Fruit fly (Drosophila melanogaster) whole organism, adult: Measurements from ENCODE around the gene CG10809.

Source experiments
- CG12768 ChIP-seq: fragments of 200-800 bp; sonication (Bioruptor generic); optimal IDR thresholded peaks from 2 replicates; lab custom pipeline; 2017; ENCODE audit warnings: missing biosample characterization, missing genetic modification characterization, mild to moderate bottlenecking, moderate library complexity, missing genetic modification reagents
- CG5204 ChIP-seq: fragments of 200-800 bp; sonication (Bioruptor generic); optimal IDR thresholded peaks from 2 replicates; lab custom pipeline; 2016; ENCODE audit warnings: missing biosample characterization, missing genetic modification characterization
- Clk ChIP-seq: fragments of 200-800 bp; sonication (Bioruptor generic); optimal IDR thresholded peaks from 2 replicates; lab custom pipeline; 2017; ENCODE audit warnings: missing biosample characterization, missing genetic modification characterization
- Hr96 ChIP-seq: fragments of 200-800 bp; sonication (Bioruptor generic); optimal IDR thresholded peaks from 2 replicates; lab custom pipeline; 2016; ENCODE audit warnings: missing biosample characterization, missing genetic modification characterization
- Mnt ChIP-seq: fragments of 200-800 bp; sonication (Bioruptor generic); optimal IDR thresholded peaks from 2 replicates; lab custom pipeline; 2016; ENCODE audit warnings: missing biosample characterization, mild to moderate bottlenecking, missing genetic modification characterization
- bab1 ChIP-seq: fragments of 200-800 bp; sonication (Bioruptor generic); optimal IDR thresholded peaks from 3 replicates; lab custom pipeline; 2019; ENCODE audit warnings: missing biosample characterization, mild to moderate bottlenecking, missing genetic modification characterization, moderate library complexity
- cic ChIP-seq: fragments of 200-800 bp; sonication (Bioruptor generic); optimal IDR thresholded peaks from 2 replicates; lab custom pipeline; 2017; ENCODE audit warnings: missing biosample characterization, mild to moderate bottlenecking, missing genetic modification characterization, moderate library complexity
- cnc ChIP-seq, 2 experiments: fragments of >200 bp; optimal IDR thresholded peaks; 2 replicates each; lab custom pipeline; 2017
- kay ChIP-seq: fragments of 200-800 bp; sonication (Bioruptor generic); peaks from one replicate; lab custom pipeline; 2016; ENCODE audit warnings: missing biosample characterization, missing genetic modification characterization, borderline replicate concordance
- pad ChIP-seq: fragments of 200-800 bp; sonication (Bioruptor generic); optimal IDR thresholded peaks from 3 replicates; lab custom pipeline; 2017; ENCODE audit warnings: missing biosample characterization, missing genetic modification characterization, mild to moderate bottlenecking, moderate library complexity, missing genetic modification reagents
- toe ChIP-seq: fragments of 200-800 bp; sonication (Bioruptor generic); optimal IDR thresholded peaks from 2 replicates; lab custom pipeline; 2016; ENCODE audit warnings: missing biosample characterization, missing genetic modification characterization

- TF ChIP-seq cic (GFP tag; lab: Kevin White, UChicago) (peak; percentile 84), pad (GFP tag; lab: Kevin White, UChicago) (no peak), cnc (optimal IDR thresholded peaks at IDR 0.05; lab: Kevin White, UChicago) (no peak), CG5204 (no peak), Mnt (GFP tag; lab: Kevin White, UChicago) (no peak), Hr96 (no peak), toe (GFP tag; lab: Kevin White, UChicago) (no peak), Clk (GFP tag; lab: Kevin White, UChicago) (no peak), CG12768 (GFP tag; lab: Kevin White, UChicago) (no peak), kay (GFP tag; lab: Kevin White, UChicago) (no peak), bab1 (GFP tag; lab: Kevin White, UChicago) (no peak)
Observed at dm6 chr3L:9845980-9846538, 13.6 kb downstream of the CG10809 start.
